Worm (Caenorhabditis elegans): Measurements from ENCODE around the gene vap-1.

The vap-1 gene

DNA sequence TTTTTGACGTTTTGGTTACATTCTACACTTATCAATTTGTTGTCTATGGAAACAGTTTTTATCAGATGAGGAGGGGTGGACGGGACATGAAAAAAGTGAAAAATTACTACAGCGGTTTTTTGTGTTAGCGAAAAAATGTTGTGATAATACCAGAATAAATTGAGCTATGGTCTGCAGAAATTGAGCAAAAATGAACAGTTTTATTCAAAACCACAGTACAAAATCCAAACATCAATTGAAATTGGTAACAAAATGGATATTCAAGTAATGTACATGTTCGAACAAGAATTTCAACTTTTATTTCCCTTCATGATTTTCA, 28.2 kb upstream of the vap-1 start:
- TF ChIP-seq snpc-4 (tag; optimal IDR thresholded peaks at IDR 0.05) (no peak), snpc-1.2 (GFP tag; IDR thresholded peaks at IDR 0.05) (no peak), unc-62 (GFP tag; optimal IDR thresholded peaks at IDR 0.05 in 1 of 2) (peak in 1 of 2 experiments; percentile 98), unc-62 (tag; optimal IDR thresholded peaks at IDR 0.05) (no peak), nhr-237 (tag; optimal IDR thresholded peaks at IDR 0.05) (no peak)

DNA sequence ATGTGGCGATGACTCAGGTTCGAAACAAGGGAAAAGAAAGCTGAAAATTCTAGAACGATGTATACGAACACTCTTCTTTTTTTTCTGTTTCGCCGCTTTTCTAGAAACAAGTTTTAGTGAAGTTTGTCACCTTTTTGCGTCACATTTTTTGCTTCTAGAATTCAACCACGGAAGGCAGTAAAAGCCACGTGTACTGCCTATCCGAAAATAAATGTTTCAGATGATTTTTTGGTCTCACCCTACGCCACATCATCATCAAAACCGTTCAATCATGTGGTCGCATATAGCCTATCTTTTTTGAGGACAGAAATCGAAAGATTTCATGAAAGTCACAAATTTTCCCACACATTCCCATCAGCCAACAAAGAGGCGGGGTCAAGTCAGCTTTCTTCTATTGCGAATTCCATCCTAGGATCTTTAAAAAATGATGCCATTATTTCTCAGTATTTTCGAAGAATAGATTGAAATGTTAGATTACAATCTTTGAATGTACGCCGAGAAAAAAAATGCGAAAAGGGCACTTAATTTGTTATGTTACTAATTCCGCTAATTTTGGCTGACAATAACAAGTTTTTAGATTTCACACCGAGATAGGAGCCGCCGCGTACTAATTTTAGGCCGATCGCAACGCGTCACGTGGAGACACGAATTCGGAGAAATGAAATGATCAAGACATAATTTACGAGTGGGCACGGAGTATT, 27.7 kb upstream of the vap-1 start:
- TF ChIP-seq mes-2 (tag; optimal IDR thresholded peaks at IDR 0.05; ENCODE audit: poor library complexity, severe bottlenecking), result no peak
- no peak for TF ChIP-seq nhr-42 (GFP tag; IDR thresholded peaks at IDR 0.05)
- peak; percentile 41 for TF ChIP-seq hlh-11 (tag; optimal IDR thresholded peaks at IDR 0.05)
- peak; percentile 44 for TF ChIP-seq aha-1 (tag)
- TF ChIP-seq mdt-29 (GFP tag; IDR thresholded peaks at IDR 0.05), result peak; percentile 81
- no peak for TF ChIP-seq vab-7 (GFP tag; IDR thresholded peaks at IDR 0.05)
- TF ChIP-seq pqm-1 (tag; optimal IDR thresholded peaks at IDR 0.05), result no peak
- TF ChIP-seq hmg-1.1 (GFP tag; IDR thresholded peaks at IDR 0.05), result no peak
- no peak for TF ChIP-seq spr-3 (GFP tag; optimal IDR thresholded peaks at IDR 0.05)
- peak; percentile 56 for TF ChIP-seq nhr-48 (tag; optimal IDR thresholded peaks at IDR 0.05)
- TF ChIP-seq ceh-20 (GFP tag; IDR thresholded peaks at IDR 0.05), result 0 out of 2 replicates have a peak, but pooled peaks have one; percentile 10
- no peak for TF ChIP-seq daf-8 (GFP tag; IDR thresholded peaks at IDR 0.05)
- peak; percentile 77 for TF ChIP-seq hlh-30 (tag; optimal IDR thresholded peaks at IDR 0.05; ENCODE audit: insufficient read depth)
- 0 out of 2 replicates have a peak, but pooled peaks have one; percentile 12 for TF ChIP-seq tra-1 (GFP tag; IDR thresholded peaks at IDR 0.05)
- peak; percentile 4 for TF ChIP-seq dve-1 (tag; optimal IDR thresholded peaks at IDR 0.05; ENCODE audit: insufficient read depth)
- TF ChIP-seq mep-1 (tag; optimal IDR thresholded peaks at IDR 0.05), result peak; percentile 9
- peak; percentile 38; the same call in 1 of the 2 replicates for TF ChIP-seq dmd-6 (GFP tag; IDR thresholded peaks at IDR 0.05)
- peak; percentile 41 for TF ChIP-seq nhr-28 (tag; optimal IDR thresholded peaks at IDR 0.05)
- peak; percentile 52 for TF ChIP-seq mxl-3 (GFP tag; optimal IDR thresholded peaks at IDR 0.05)

DNA sequence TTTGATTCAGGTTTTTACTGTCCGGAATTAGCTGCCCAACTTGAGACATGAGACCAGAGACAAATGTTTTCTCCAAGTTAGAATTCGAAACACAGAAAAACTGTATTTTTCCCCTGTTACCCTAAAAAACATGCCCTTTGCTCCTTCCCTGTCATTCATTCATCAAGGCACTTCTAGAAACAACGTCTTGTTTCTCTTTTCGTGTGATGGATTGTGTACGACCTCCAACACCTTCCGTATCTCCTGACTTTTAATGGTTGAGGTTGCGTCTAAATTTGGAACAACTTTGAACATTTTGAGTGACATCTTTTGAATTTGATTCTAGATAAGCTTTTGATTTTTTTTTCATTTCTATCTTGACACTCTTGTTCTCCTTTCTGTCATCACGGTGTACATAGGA, 26.2 kb upstream of the vap-1 start:
- TF ChIP-seq saeg-2 (GFP tag; IDR thresholded peaks at IDR 0.05) (no peak), hlh-11 (tag; optimal IDR thresholded peaks at IDR 0.05) (peak; percentile 11), hlh-30 (tag; optimal IDR thresholded peaks at IDR 0.05; ENCODE audit: insufficient read depth) (peak; percentile 41), set-16 (GFP tag; IDR thresholded peaks at IDR 0.05) (no peak), lin-15B (tag; optimal IDR thresholded peaks at IDR 0.05) (no peak), unc-62 (GFP tag; optimal IDR thresholded peaks at IDR 0.05 in 1 of 2) (peak in 1 of 2 experiments; percentile 91), unc-62 (tag; optimal IDR thresholded peaks at IDR 0.05) (no peak)

DNA sequence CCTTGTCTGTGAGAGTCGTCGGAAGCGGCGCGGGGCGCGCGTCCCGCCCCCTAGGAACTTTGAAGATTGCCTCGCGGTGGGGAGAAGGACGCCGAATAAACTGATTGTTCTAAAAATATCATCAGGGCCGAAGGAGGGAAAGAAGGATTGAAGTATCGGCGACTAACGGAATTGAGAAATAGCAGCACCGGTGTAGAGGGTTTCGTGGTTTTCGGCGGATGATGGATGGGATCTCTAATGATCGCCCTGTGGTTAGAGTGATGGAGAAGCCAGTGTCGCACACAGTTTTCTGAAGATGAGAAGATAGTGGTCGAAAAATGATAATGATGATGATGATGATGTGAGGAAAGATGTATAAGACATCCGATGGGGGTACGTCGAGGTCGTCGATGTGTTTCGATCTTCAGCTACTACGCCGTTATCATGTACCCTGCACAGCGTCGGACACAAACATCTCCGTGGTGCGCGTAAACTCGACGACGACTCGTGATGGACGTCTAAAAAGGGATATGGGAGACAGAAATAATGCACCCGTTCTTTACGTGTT, 25.2 kb upstream of the vap-1 start, which contains the start of gene osm-11:
Gene osm-11 (minus strand): TSS at position 51 of the 547 bp plus-strand sequence.
- peak in 1 of 2 experiments; percentile 50 for TF ChIP-seq mdl-1 (tag; optimal IDR thresholded peaks at IDR 0.05)
- peak; percentile 87 for TF ChIP-seq nhr-48 (tag; optimal IDR thresholded peaks at IDR 0.05)
- TF ChIP-seq mxl-3 (GFP tag; optimal IDR thresholded peaks at IDR 0.05), result peak; percentile 6
- 0 out of 4 replicates have a peak, but pooled peaks of 1 of the 2 experiments have one; percentile 11 for TF ChIP-seq madf-5 (GFP tag; IDR thresholded peaks at IDR 0.05)
- TF ChIP-seq lin-15B (tag; optimal IDR thresholded peaks at IDR 0.05), result no peak
- TF ChIP-seq hlh-11 (tag; optimal IDR thresholded peaks at IDR 0.05), result peak; percentile 51
- no peak for TF ChIP-seq fkh-10 (GFP tag; optimal IDR thresholded peaks at IDR 0.05)
- TF ChIP-seq mes-2 (tag; optimal IDR thresholded peaks at IDR 0.05; ENCODE audit: poor library complexity, severe bottlenecking), result peak; percentile 10
- TF ChIP-seq nhr-42 (GFP tag; IDR thresholded peaks at IDR 0.05), result no peak
- no peak for TF ChIP-seq zfp-2 (tag; optimal IDR thresholded peaks at IDR 0.05)
- TF ChIP-seq zip-2 (tag; optimal IDR thresholded peaks at IDR 0.05), result no peak
- no peak for TF ChIP-seq pha-4 (GFP tag; IDR thresholded peaks at IDR 0.05)
- TF ChIP-seq pha-4 (tag; optimal IDR thresholded peaks at IDR 0.05), result no peak
- TF ChIP-seq nhr-10 (tag; optimal IDR thresholded peaks at IDR 0.05), result no peak
- TF ChIP-seq unc-62 (GFP tag; optimal IDR thresholded peaks at IDR 0.05 in 1 of 2), result peak in 1 of 2 experiments; percentile 98
- TF ChIP-seq unc-62 (tag; optimal IDR thresholded peaks at IDR 0.05), result no peak
- TF ChIP-seq ama-1 (optimal IDR thresholded peaks at IDR 0.05), result no peak
- no peak for TF ChIP-seq hif-1 (tag; optimal IDR thresholded peaks at IDR 0.05)
- peak; percentile 87 for TF ChIP-seq nhr-28 (tag; optimal IDR thresholded peaks at IDR 0.05)
- TF ChIP-seq nhr-111 (GFP tag; optimal IDR thresholded peaks at IDR 0.05), result no peak
- no peak for TF ChIP-seq arid-1 (GFP tag; conservative IDR thresholded peaks at IDR 0.05)
